Worm (Caenorhabditis elegans): ENCODE results near the gene srsy-1.

- TF ChIP-seq C16A3.4 (tag; optimal IDR thresholded peaks at IDR 0.05) = no peak
- no peak for TF ChIP-seq unc-30 (tag; optimal IDR thresholded peaks at IDR 0.05)
- no peak for TF ChIP-seq snpc-4 (tag; optimal IDR thresholded peaks at IDR 0.05)
- no peak for TF ChIP-seq ama-1 (optimal IDR thresholded peaks at IDR 0.05)
- no peak for TF ChIP-seq nhr-11 (tag; optimal IDR thresholded peaks at IDR 0.05)
- no peak for TF ChIP-seq fkh-10 (GFP tag; optimal IDR thresholded peaks at IDR 0.05)
- no peak for TF ChIP-seq aly-2 (tag; optimal IDR thresholded peaks at IDR 0.05)
- no peak for TF ChIP-seq nhr-84 (tag; optimal IDR thresholded peaks at IDR 0.05)
- TF ChIP-seq elt-3 (tag; optimal IDR thresholded peaks at IDR 0.05) = no peak
- TF ChIP-seq skn-1 (tag; optimal IDR thresholded peaks at IDR 0.05) = no peak
- TF ChIP-seq pqm-1 (tag; optimal IDR thresholded peaks at IDR 0.05) = no peak
- no peak for TF ChIP-seq ceh-82 (tag; optimal IDR thresholded peaks at IDR 0.05)
- TF ChIP-seq zip-4 (GFP tag; optimal IDR thresholded peaks at IDR 0.05) = no peak
- TF ChIP-seq nhr-237 (tag; optimal IDR thresholded peaks at IDR 0.05) = no peak
Observed at ce11 chrII:5099649-5100048, 16.2 kb upstream of the srsy-1 start, which contains the start of gene C04G6.6.

All from whole organism, L1 larva.